Worm (Caenorhabditis elegans): ENCODE results near the gene srh-269.
A peak's percentile ranks its signal among the peaks of the same experiment; 100 is the strongest.

The srh-269 gene

ce11 chrV:16582973-16583372, 8.9 kb downstream of the srh-269 start, which contains the start of gene str-150:
Gene str-150 (plus strand): TSS chrV:16583273.
- TF ChIP-seq sup-37 (GFP tag; optimal IDR thresholded peaks at IDR 0.05) (no peak), nhr-71 (tag; optimal IDR thresholded peaks at IDR 0.05) (no peak), elt-3 (tag; optimal IDR thresholded peaks at IDR 0.05) (no peak), aly-2 (tag; optimal IDR thresholded peaks at IDR 0.05) (no peak), egl-13 (tag; optimal IDR thresholded peaks at IDR 0.05) (no peak)

DNA sequence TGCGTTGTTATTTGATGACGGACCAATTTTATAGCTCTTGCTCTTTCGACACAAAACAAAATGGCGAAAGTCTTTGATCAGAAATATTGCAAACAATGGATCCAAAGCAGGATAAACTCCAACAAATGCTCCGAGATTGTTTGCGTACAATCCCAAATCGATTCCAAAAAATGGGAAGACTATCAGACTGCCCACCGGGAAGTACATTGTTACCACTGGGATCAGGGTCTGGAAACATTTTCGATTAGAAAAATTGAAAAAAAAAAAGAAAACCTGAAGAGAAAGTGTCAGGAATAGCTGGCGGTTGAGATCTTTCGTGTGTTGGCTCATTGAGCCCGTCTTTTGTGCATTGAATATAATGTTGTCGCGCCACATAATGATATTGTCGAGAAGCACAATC, 10.8 kb downstream of the srh-269 start:
- no peak for TF ChIP-seq sptf-1 (tag; optimal IDR thresholded peaks at IDR 0.05)
- TF ChIP-seq efl-1 (optimal IDR thresholded peaks at IDR 0.05), result no peak
- peak in 1 of 2 experiments; percentile 93 for TF ChIP-seq efl-1 (GFP tag; optimal IDR thresholded peaks at IDR 0.05 in 1 of 2)
- TF ChIP-seq zag-1 (tag; optimal IDR thresholded peaks at IDR 0.05), result no peak
- TF ChIP-seq C34B4.2 (tag; optimal IDR thresholded peaks at IDR 0.05), result no peak

ce11 chrV:16580424-16580823, 11.4 kb downstream of the srh-269 start, which contains the start of gene nhr-271:
Gene nhr-271 (minus strand): TSS chrV:16580524.
- TF ChIP-seq fkh-8 (tag; optimal IDR thresholded peaks at IDR 0.05) (no peak), lin-14 (GFP tag; optimal IDR thresholded peaks at IDR 0.05) (no peak), hpl-2 (GFP tag; optimal IDR thresholded peaks at IDR 0.05) (no peak), dpl-1 (GFP tag; optimal IDR thresholded peaks at IDR 0.05) (no peak), ceh-8 (GFP tag; optimal IDR thresholded peaks at IDR 0.05) (no peak), lin-13 (GFP tag; optimal IDR thresholded peaks at IDR 0.05) (no peak), nhr-20 (tag; optimal IDR thresholded peaks at IDR 0.05) (no peak), skn-1 (tag; optimal IDR thresholded peaks at IDR 0.05) (no peak), xbp-1 (tag; optimal IDR thresholded peaks at IDR 0.05) (no peak), ces-1 (GFP tag; optimal IDR thresholded peaks at IDR 0.05) (no peak), snpc-4 (tag; optimal IDR thresholded peaks at IDR 0.05) (no peak), isw-1 (GFP tag; IDR thresholded peaks at IDR 0.05) (no peak), C16A3.4 (tag; optimal IDR thresholded peaks at IDR 0.05) (no peak), unc-86 (tag; optimal IDR thresholded peaks at IDR 0.05) (no peak)

DNA sequence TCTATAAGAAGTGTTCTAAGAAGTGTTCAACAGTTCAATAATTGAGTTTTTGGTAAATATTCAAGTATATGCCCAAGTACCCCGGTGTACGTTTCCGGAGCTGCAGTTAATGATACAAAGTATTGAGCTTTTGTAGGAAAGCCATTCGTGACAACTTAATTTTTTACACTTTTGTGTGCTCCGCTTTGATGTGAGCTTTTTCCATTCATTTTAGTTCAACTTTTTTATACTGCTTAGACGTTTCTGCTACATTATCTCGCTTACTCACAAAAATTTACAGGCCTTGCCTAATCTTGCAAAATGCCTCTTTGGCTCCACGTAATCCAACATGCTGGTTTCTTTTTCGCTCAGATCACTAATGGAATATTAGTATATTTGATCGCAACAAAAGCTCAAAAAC, 15.9 kb downstream of the srh-269 start, which contains the start of gene str-151:
TSS of gene str-151 (plus strand) at position 301 of the 400 bp plus-strand sequence.
- TF ChIP-seq Y116A8C.19 (tag; optimal IDR thresholded peaks at IDR 0.05; ENCODE audit: borderline replicate concordance) (no peak), ztf-4 (tag; optimal IDR thresholded peaks at IDR 0.05) (no peak), nhr-71 (tag; optimal IDR thresholded peaks at IDR 0.05) (no peak), efl-1 (optimal IDR thresholded peaks at IDR 0.05) (no peak), efl-1 (GFP tag; optimal IDR thresholded peaks at IDR 0.05 in 1 of 2) (peak in 1 of 2 experiments; percentile 4)

DNA sequence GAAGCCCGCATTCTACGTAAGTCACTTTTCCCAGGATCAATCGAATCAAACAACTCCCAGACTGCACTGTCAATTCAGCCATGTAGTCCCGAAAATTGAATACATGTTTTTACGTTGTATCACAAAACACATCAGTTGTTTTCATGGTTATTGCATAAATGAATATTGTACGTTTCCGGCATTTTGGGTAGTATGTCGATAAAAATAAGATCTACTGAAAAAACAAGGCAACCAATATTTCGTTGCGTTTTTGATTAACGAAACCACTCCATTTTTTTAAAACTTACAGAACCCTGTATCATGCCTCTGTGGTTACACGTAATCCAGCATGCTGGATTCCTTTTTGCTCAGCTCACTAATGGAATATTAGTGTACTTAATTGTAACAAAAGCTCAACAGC, 18.7 kb downstream of the srh-269 start, which contains the start of gene str-149:
TSS of gene str-149 (plus strand) at position 301 of the 400 bp plus-strand sequence.
- TF ChIP-seq lin-39 (tag; optimal IDR thresholded peaks at IDR 0.05) (no peak), lin-13 (GFP tag; optimal IDR thresholded peaks at IDR 0.05) (no peak), efl-1 (optimal IDR thresholded peaks at IDR 0.05) (no peak), efl-1 (GFP tag; optimal IDR thresholded peaks at IDR 0.05 in 1 of 2) (peak in 1 of 2 experiments; percentile 53), fos-1 (tag; optimal IDR thresholded peaks at IDR 0.05) (no peak), mdl-1 (tag; optimal IDR thresholded peaks at IDR 0.05) (no peak), C04F5.9 (tag; optimal IDR thresholded peaks at IDR 0.05) (no peak)

DNA sequence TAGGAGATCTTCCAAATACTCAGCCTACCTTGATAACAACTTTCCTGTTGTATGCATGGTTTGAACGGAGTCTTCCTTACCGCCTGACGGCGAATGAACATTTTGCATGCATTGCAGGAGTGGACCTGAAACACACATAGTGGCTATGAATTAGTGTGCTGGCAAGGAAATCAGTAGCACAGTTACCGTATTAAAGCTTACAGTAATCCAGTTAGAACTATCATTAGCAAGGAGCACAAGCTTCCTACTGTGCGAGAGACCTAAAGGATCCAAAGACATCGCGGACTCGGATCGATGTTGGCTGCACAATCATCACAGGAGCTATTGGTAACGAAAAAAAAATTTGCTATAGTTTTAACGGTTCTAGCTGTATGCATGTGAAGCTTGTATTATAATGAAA, 21.1 kb downstream of the srh-269 start, which contains the start of gene nhr-233:
TSS of gene nhr-233 (minus strand) at position 101 of the 400 bp plus-strand sequence.
- no peak for TF ChIP-seq C16A3.4 (tag; optimal IDR thresholded peaks at IDR 0.05)
- no peak for TF ChIP-seq isw-1 (GFP tag; IDR thresholded peaks at IDR 0.05)
- no peak for TF ChIP-seq C04F5.9 (tag; optimal IDR thresholded peaks at IDR 0.05)
- no peak for TF ChIP-seq lin-14 (GFP tag; optimal IDR thresholded peaks at IDR 0.05)
- no peak for TF ChIP-seq Y116A8C.19 (tag; optimal IDR thresholded peaks at IDR 0.05; ENCODE audit: borderline replicate concordance)
- TF ChIP-seq grh-1 (GFP tag; IDR thresholded peaks at IDR 0.05), result no peak
- TF ChIP-seq ztf-4 (tag; optimal IDR thresholded peaks at IDR 0.05), result no peak
- no peak for TF ChIP-seq rnt-1 (tag; optimal IDR thresholded peaks at IDR 0.05)
- TF ChIP-seq unc-130 (tag; optimal IDR thresholded peaks at IDR 0.05), result no peak
- no peak for TF ChIP-seq mef-2 (tag; optimal IDR thresholded peaks at IDR 0.05)
- no peak for TF ChIP-seq egl-13 (tag; optimal IDR thresholded peaks at IDR 0.05)
- no peak for TF ChIP-seq zip-4 (GFP tag; optimal IDR thresholded peaks at IDR 0.05)
- no peak for TF ChIP-seq blmp-1 (tag; optimal IDR thresholded peaks at IDR 0.05)
- TF ChIP-seq nhr-90 (tag; optimal IDR thresholded peaks at IDR 0.05; ENCODE audit: poor library complexity), result no peak
- TF ChIP-seq lir-3 (tag; optimal IDR thresholded peaks at IDR 0.05; ENCODE audit: poor library complexity), result no peak
- no peak for TF ChIP-seq tbx-2 (tag; optimal IDR thresholded peaks at IDR 0.05)

Data from whole organism, L1 larva.